Worm (Caenorhabditis elegans): ENCODE results near the gene T16H12.13.

- TF ChIP-seq elt-3 (tag; optimal IDR thresholded peaks at IDR 0.05) (no peak), ztf-11 (tag; optimal IDR thresholded peaks at IDR 0.05) (no peak), nhr-28 (tag; optimal IDR thresholded peaks at IDR 0.05) (no peak), elt-1 (tag; optimal IDR thresholded peaks at IDR 0.05; ENCODE audit: borderline replicate concordance, insufficient read depth) (no peak), unc-62 (GFP tag; optimal IDR thresholded peaks at IDR 0.05) (no peak), nhr-2 (tag; optimal IDR thresholded peaks at IDR 0.05) (no peak), nhr-237 (tag; optimal IDR thresholded peaks at IDR 0.05) (no peak), snpc-4 (tag; optimal IDR thresholded peaks at IDR 0.05) (no peak), unc-39 (tag; optimal IDR thresholded peaks at IDR 0.05) (no peak), lin-13 (tag; optimal IDR thresholded peaks at IDR 0.05) (no peak)
These were observed 27.8 kb downstream of the T16H12.13 start, which contains the start of gene vps-29 for ce11 chrIII:10112958-10113357.

Data from whole organism, mixed stage, embryonic.